Fruit fly (Drosophila melanogaster) whole organism: Measurements from ENCODE around the gene rdgC.

Experiments used
- CG8478 ChIP-seq: fragments of >200 bp; optimal IDR thresholded peaks from 2 replicates; lab custom pipeline; 2018; ENCODE audit warnings: inconsistent platforms
- EcR ChIP-seq, 2 experiments: fragments of >200 bp; optimal IDR thresholded peaks; 2 replicates each; lab custom pipeline; 2017; ENCODE audit warnings: missing biosample characterization in 2 of 2, missing genetic modification characterization in 2 of 2, missing genetic modification reagents in 2 of 2
- pan ChIP-seq: fragments of >200 bp; optimal IDR thresholded peaks from 2 replicates; lab custom pipeline; 2017
- psq ChIP-seq: fragments of >200 bp; optimal IDR thresholded peaks from 2 replicates; lab custom pipeline; 2017

DNA sequence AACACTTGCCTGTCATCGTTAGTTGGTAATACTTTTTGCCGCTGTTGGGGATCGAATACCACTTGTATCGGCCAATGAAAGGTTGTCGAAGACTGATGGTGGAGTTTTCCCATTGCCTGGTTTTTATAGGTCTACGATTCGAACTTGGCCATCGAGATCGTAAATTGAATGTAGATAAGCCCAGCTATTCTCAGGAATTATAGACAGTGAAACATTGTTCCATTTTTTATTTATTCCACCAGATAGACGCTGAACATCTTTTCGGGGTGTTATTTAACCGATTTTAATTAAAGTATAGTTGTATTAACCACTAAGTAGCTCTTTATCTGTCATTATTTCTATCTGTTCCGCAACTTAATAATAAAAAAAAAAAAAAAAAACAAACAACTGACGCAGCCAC is 44.3 kb upstream of the rdgC start, which contains the start of gene CG7298:
- TF ChIP-seq psq (lab: Kevin White, UChicago) (no peak), EcR (GFP tag; optimal IDR thresholded peaks at IDR 0.05; lab: Kevin White, UChicago) (no peak), pan (lab: Kevin White, UChicago) (no peak), CG8478 (no peak)
